Worm (Caenorhabditis elegans): ENCODE measurements around the gene C29E4.12.

- TF ChIP-seq ama-1 (optimal IDR thresholded peaks at IDR 0.05) (no peak), pha-4 (tag; optimal IDR thresholded peaks at IDR 0.05) (no peak), zag-1 (tag; optimal IDR thresholded peaks at IDR 0.05) (no peak), fkh-10 (GFP tag; optimal IDR thresholded peaks at IDR 0.05) (no peak), aly-2 (tag; optimal IDR thresholded peaks at IDR 0.05) (no peak), snpc-4 (tag; optimal IDR thresholded peaks at IDR 0.05) (no peak), jun-1 (tag; optimal IDR thresholded peaks at IDR 0.05) (no peak), nhr-237 (tag; optimal IDR thresholded peaks at IDR 0.05) (no peak), lin-15B (tag; optimal IDR thresholded peaks at IDR 0.05) (no peak), skn-1 (tag; optimal IDR thresholded peaks at IDR 0.05) (no peak), nhr-11 (tag; optimal IDR thresholded peaks at IDR 0.05) (no peak), lin-39 (tag; optimal IDR thresholded peaks at IDR 0.05) (no peak)
Measured at ce11 chrIII:7937548-7937947, 3.4 kb upstream of the C29E4.12 start, which contains the start of gene C29E4.10.
